Worm (Caenorhabditis elegans) whole organism, midembryonic: ENCODE measurements around the gene rom-2.

Experiments
- T22C8.4 ChIP-seq: fragments of 200-800 bp; sonication (Bioruptor generic); IDR thresholded peaks from 2 replicates; pipeline ENCODE4 v1.3.6; 2022; ENCODE audit warnings: missing genetic modification characterization, missing compliant biosample characterization
- cog-1 ChIP-seq: sonication (generic microtip); optimal IDR thresholded peaks from 2 replicates; lab custom pipeline; 2016; ENCODE audit warnings: missing genetic modification characterization, missing compliant biosample characterization
- flt-1 ChIP-seq: fragments of 200-800 bp; sonication (Bioruptor generic); IDR thresholded peaks from 2 replicates; pipeline ENCODE4 v1.3.6; 2022; ENCODE audit warnings: missing genetic modification characterization, missing compliant biosample characterization
- klf-2 ChIP-seq: fragments of 200-800 bp; sonication (Bioruptor generic); conservative IDR thresholded peaks from 2 replicates; pipeline ENCODE4 v1.3.6; 2022; ENCODE audit warnings: missing genetic modification reagents, missing genetic modification characterization, missing compliant biosample characterization
- med-1 ChIP-seq: sonication (generic microtip); optimal IDR thresholded peaks from 2 replicates; lab custom pipeline; 2017; ENCODE audit warnings: missing genetic modification characterization, mild to moderate bottlenecking, missing compliant biosample characterization, antibody characterized with exemption, missing genetic modification reagents; ENCODE audit not compliant: insufficient read depth
- ref-1 ChIP-seq: fragments of 200-800 bp; sonication (Bioruptor generic); conservative IDR thresholded peaks from 2 replicates; pipeline ENCODE4 v1.3.6; 2022; ENCODE audit warnings: missing genetic modification reagents, missing genetic modification characterization, missing compliant biosample characterization
- tab-1 ChIP-seq: fragments of 200-800 bp; sonication (Bioruptor generic); IDR thresholded peaks from 2 replicates; pipeline ENCODE4 v1.3.6; 2022; ENCODE audit warnings: missing genetic modification characterization, missing compliant biosample characterization
- ztf-23 ChIP-seq: fragments of 200-800 bp; sonication (Bioruptor generic); IDR thresholded peaks from 2 replicates; pipeline ENCODE4 v1.3.6; 2022; ENCODE audit warnings: missing genetic modification reagents, missing genetic modification characterization, missing compliant biosample characterization
- ztf-29 ChIP-seq: fragments of 200-800 bp; sonication (Bioruptor generic); IDR thresholded peaks from 2 replicates; pipeline ENCODE4 v1.3.6; 2022; ENCODE audit warnings: missing genetic modification reagents, missing genetic modification characterization, missing compliant biosample characterization

Gene rom-2

DNA sequence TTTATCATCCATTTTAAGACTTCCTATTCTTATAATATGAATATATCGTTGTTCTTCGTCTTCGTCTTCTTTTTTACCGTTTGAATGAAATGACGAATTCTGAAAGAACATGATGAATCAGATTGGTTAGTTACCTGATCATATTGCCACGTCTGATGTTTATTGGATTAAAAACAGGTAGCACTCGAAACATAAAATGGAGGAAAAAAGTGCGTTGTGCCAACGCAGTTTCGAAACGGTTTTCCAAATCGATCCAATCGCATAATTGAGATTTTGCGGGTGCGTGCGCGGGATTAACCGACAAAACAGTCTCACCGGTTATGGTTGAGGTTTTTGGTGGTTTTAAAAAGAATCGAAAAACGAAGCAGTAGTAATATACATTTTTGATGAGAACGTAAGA, at the start of gene rom-2:
rom-2 (minus strand) TSS at position 101 of the 400 bp plus-strand sequence.
- TF ChIP-seq klf-2 (GFP tag; lab: Robert Waterston, UW) (no peak), ztf-29 (no peak), ref-1 (no peak), ztf-23 (GFP tag; lab: Robert Waterston, UW) (no peak), med-1 (GFP tag; lab: Kevin White, UChicago) (no peak), cog-1 (tag; lab: Kevin White, UChicago) (no peak), tab-1 (GFP tag; lab: Robert Waterston, UW) (no peak), flt-1 (GFP tag; lab: Robert Waterston, UW) (no peak), T22C8.4 (GFP tag; lab: Robert Waterston, UW) (no peak)

DNA sequence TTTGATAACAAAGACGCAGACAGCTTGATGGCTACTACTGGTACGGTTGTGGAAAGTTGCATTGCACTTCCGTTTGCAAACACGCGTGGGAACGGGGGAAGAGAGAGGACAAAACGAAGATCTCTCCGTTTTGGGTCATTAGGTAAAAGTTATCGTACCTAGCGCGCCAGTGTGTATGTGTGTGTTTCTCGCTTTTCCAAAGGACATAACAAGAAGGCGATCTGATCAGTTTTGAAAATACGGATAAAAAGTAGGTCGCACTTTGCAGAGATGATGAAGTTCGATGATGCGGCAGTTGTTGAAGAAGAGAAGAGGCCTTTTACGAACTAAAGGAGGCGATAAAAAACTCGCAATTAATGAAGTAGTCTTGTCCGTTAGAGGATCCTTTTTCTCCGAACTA, 49.6 kb upstream of the rom-2 start:
- TF ChIP-seq med-1 (GFP tag; lab: Kevin White, UChicago) (no peak), flt-1 (GFP tag; lab: Robert Waterston, UW) (no peak), tab-1 (GFP tag; lab: Robert Waterston, UW) (no peak), ztf-23 (GFP tag; lab: Robert Waterston, UW) (no peak), ref-1 (no peak), klf-2 (GFP tag; lab: Robert Waterston, UW) (no peak), cog-1 (tag; lab: Kevin White, UChicago) (no peak), ztf-29 (no peak), T22C8.4 (GFP tag; lab: Robert Waterston, UW) (no peak)

DNA sequence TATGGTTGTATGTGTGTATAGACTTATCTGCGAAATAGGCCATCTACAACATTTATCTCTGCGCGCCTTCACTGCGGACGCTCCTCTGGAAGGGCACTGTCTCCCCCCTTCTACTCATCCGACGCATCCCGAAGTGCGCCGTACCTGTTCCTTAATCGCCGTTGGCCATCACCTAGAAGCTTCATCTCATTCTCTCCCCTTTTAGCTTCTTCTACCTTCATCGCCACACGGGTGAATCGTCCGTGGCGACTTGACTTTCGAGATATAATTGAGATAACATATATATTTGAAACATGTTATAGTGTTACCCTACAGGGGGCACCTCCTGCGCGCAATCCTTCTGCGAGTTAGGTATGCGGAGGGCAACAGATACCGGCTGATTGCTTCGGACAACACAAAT, 46.6 kb upstream of the rom-2 start:
- no peak for TF ChIP-seq T22C8.4 (GFP tag; lab: Robert Waterston, UW)
- no peak for TF ChIP-seq flt-1 (GFP tag; lab: Robert Waterston, UW)
- TF ChIP-seq klf-2 (GFP tag; lab: Robert Waterston, UW) = no peak
- TF ChIP-seq tab-1 (GFP tag; lab: Robert Waterston, UW) = no peak
- no peak for TF ChIP-seq ref-1
- no peak for TF ChIP-seq ztf-23 (GFP tag; lab: Robert Waterston, UW)

DNA sequence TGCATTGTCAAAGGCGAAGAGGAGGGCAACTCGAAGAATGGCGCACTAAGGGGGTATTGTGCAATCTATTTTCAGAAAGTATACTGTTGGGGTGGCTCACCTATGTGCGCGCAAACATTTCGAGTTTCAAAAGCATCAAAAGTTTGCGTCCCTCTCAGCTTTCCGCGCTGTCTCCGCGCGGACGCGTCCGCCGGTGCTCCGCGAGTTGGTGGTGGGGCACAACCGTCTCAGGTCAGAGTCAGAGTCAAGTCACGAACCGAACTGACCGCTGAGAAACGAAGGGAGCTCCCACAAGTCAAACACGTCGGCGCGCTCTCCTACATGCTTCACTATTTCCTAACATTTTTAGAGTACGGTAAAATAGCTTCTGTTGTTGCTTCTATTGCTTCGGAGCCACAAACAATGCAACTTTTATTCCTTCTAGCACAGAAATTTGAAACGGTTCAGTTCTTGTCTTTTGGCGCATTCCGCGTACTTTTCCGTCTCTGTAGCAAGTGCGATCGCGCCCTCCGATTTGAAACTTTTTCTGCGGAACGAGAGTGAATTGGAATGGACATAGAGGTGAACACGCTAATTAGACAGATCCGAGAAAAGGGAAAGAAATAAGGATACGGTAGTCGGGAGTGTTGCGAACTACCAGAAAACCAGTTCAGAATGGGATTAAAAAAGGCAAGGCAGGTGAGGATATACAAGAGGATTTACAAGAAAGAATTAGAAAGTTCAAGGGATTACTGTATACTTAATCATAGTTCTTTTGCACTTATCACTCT, 44.0 kb upstream of the rom-2 start:
- TF ChIP-seq med-1 (GFP tag; lab: Kevin White, UChicago) (no peak), flt-1 (GFP tag; lab: Robert Waterston, UW) (no peak), cog-1 (tag; lab: Kevin White, UChicago) (no peak)

DNA sequence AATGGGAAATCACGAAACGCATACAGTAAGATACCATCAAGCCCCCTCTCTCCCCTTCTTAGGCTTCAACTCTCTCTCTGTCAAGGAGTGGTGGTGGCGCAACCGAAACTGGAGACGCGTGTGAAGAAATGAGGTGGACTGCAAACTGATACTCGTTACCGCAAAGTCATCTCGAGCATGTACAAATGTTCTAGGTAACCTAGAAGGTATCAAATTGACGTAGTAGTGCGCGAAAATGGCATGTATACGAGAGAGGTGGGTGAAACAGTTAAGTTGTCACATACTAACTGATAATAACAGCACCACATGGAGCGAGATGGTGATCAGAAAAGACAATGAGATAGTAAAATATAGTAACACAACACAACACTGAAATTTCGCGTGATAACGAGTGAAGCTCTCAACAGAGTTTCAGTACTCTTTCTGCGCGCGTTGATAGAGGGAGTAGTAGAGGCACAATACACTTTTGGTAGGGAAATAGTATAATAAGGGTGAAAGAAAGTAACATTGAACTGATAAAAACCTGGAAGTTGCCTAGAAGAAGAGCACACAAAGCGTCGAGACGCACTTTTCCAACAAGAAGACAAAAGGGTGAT, 42.8 kb upstream of the rom-2 start:
- no peak for TF ChIP-seq tab-1 (GFP tag; lab: Robert Waterston, UW)
- TF ChIP-seq ref-1 = no peak
- no peak for TF ChIP-seq med-1 (GFP tag; lab: Kevin White, UChicago)
- TF ChIP-seq cog-1 (tag; lab: Kevin White, UChicago) = no peak
- no peak for TF ChIP-seq klf-2 (GFP tag; lab: Robert Waterston, UW)
- TF ChIP-seq ztf-29 = no peak
- no peak for TF ChIP-seq T22C8.4 (GFP tag; lab: Robert Waterston, UW)
- no peak for TF ChIP-seq flt-1 (GFP tag; lab: Robert Waterston, UW)
- TF ChIP-seq ztf-23 (GFP tag; lab: Robert Waterston, UW) = no peak

DNA sequence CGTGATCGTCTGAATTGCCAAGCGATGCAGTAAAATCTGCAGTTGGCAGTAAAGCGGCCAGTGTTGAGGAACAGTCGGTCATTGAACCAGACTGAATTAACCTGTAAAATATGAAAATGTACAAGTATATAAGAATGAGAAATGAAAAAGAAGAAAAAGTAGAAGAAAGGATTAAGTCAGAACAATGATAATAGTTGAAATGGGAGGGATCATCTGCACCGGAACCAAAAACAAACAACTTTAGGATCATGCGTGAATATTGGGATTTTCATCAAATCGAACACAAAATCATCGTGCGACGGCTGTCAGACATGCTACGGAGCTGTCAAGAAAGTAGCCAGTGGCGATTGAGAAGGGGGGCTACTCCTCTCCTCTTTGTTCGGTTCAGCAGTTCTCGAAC, 41.6 kb upstream of the rom-2 start, which contains the start of gene gei-13:
gei-13 (minus strand) TSS at position 101 of the 400 bp plus-strand sequence.
- TF ChIP-seq flt-1 (GFP tag; lab: Robert Waterston, UW) (no peak), ztf-23 (GFP tag; lab: Robert Waterston, UW) (no peak), tab-1 (GFP tag; lab: Robert Waterston, UW) (no peak), cog-1 (tag; lab: Kevin White, UChicago) (no peak), med-1 (GFP tag; lab: Kevin White, UChicago) (no peak), ref-1 (no peak), klf-2 (GFP tag; lab: Robert Waterston, UW) (no peak), T22C8.4 (GFP tag; lab: Robert Waterston, UW) (no peak), ztf-29 (no peak)

DNA sequence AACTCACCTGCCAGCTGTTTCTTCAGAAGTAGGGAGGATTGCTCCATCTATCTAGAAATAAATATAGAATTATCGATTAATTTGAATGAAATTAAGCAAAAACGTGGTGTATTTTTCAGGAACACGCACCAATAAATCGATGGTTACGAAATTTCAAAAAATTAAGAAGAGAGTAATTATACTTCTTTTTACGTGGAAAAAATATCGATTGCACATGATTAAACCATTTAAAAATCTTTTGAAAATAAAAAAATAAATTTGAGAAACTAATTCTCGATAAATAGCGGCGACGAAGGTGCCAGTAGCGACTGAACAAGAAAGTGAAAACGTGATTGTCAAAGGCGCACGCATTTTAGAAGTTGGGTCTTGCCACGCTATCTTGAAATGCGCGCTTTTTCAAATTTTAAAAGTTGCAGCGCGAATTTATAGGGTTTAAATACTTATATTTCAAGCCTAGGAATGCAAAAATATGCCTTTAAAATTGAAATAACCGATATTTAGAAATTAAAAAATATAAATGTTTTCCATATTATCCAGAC, 35.7 kb upstream of the rom-2 start, which contains the start of gene ubc-7:
ubc-7 (minus strand) TSS at position 51 of the 539 bp plus-strand sequence.
- TF ChIP-seq ztf-23 (GFP tag; lab: Robert Waterston, UW) = 0 out of 2 replicates have a peak, but pooled peaks have one; percentile 13
- no peak for TF ChIP-seq flt-1 (GFP tag; lab: Robert Waterston, UW)
- TF ChIP-seq ref-1 = no peak
- no peak for TF ChIP-seq tab-1 (GFP tag; lab: Robert Waterston, UW)
- TF ChIP-seq klf-2 (GFP tag; lab: Robert Waterston, UW) = no peak
- TF ChIP-seq med-1 (GFP tag; lab: Kevin White, UChicago) = no peak
- no peak for TF ChIP-seq ztf-29
- TF ChIP-seq cog-1 (tag; lab: Kevin White, UChicago) = peak; percentile 55
- peak; percentile 13; the same call in 1 of the 2 replicates for TF ChIP-seq T22C8.4 (GFP tag; lab: Robert Waterston, UW)

ce11 chrIII:9629855-9630254, 34.4 kb upstream of the rom-2 start, which contains the start of gene rpac-19:
TSS of gene rpac-19 (minus strand) at chrIII:9629885.
- TF ChIP-seq tab-1 (GFP tag; lab: Robert Waterston, UW) (peak; percentile 67; the same call in 1 of the 2 replicates), flt-1 (GFP tag; lab: Robert Waterston, UW) (peak; percentile 82), ztf-29 (0 out of 2 replicates have a peak, but pooled peaks have one; percentile 52), med-1 (GFP tag; lab: Kevin White, UChicago) (peak; percentile 71), ref-1 (no peak), T22C8.4 (GFP tag; lab: Robert Waterston, UW) (no peak), cog-1 (tag; lab: Kevin White, UChicago) (no peak), klf-2 (GFP tag; lab: Robert Waterston, UW) (0 out of 2 replicates have a peak, but pooled peaks have one; percentile 26), ztf-23 (GFP tag; lab: Robert Waterston, UW) (peak; percentile 74)
